Fruit fly (Drosophila melanogaster): ENCODE measurements around the gene PIG-U.

The PIG-U gene

DNA sequence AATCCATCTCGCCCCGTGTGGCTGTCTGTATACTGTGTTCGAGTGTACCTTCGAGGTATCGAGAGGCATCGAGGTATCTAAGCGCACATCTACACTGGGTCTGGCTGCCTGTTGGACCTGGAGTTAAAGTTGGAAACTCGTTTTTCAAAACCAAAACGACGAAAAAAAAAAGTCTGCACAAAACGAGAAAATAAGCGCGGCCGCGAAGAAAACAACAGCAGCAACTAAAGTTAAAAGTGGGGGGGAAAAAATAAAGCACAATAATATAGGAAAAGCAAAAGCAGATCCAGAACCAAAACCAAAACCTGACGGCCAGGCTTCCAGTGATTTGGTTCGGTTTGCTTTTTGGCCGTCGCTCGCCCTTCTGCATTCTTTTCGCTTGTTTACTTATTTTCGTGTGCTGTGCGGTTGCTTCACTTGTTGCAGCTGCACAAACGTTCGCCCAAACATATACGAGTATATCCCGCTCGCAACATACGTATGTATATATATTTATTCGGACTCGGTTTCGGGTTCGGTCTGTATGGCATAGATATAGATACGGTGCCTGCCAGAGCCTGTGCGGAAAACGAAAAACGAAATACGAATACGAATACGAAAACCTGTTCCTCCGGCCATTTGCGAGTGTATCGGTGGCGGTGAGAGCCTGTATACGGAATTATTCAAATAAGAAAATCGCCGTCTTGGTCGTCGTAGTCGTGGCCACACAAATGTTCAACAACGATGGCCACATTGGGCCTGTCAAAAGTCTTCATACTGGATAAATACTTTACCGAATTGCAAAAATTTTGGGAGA, 35.8 kb upstream of the PIG-U start (continued):
- TF ChIP-seq Hr4 (GFP tag; optimal IDR thresholded peaks at IDR 0.05) (peak; percentile 21), CG31627 (GFP tag; optimal IDR thresholded peaks at IDR 0.05) (no peak), cyc (GFP tag; optimal IDR thresholded peaks at IDR 0.05) (no peak), Met (GFP tag; optimal IDR thresholded peaks at IDR 0.05) (peak; percentile 34), CG15336 (GFP tag; IDR thresholded peaks at IDR 0.05) (peak; percentile 81), CG32006 (GFP tag; optimal IDR thresholded peaks at IDR 0.05) (no peak), esn (GFP tag; optimal IDR thresholded peaks at IDR 0.05) (peak; percentile 28), Sox14 (GFP tag; optimal IDR thresholded peaks at IDR 0.05) (peak; percentile 22), achi (GFP tag; optimal IDR thresholded peaks at IDR 0.05) (peak; percentile 65), CG16779 (tag; optimal IDR thresholded peaks at IDR 0.05) (peak; percentile 91)

DNA sequence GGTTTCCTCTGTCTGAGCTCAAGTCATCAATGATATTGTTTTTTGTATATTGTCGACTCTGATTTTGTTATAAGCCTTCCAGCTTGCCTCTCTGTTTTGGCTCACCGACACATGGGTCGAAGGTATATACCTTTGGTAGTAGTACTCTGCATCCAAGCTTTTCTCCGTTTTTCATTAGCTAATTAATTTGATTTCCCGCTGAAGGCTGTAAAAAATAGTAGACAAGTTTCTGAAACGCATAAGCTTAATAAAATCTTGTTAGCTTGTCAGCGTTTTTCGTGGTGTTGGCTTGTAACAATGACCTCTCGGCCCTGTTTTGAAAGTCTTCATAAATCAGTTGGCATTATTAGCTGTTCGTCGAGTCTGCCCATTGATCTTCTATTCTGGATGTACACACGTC, 34.1 kb upstream of the PIG-U start:
- TF ChIP-seq Ets21C (GFP tag; optimal IDR thresholded peaks at IDR 0.05), result no peak
- TF ChIP-seq Sox15 (GFP tag; optimal IDR thresholded peaks at IDR 0.05), result no peak
- no peak for TF ChIP-seq net (GFP tag; optimal IDR thresholded peaks at IDR 0.05)
- no peak for TF ChIP-seq CG8632 (GFP tag; optimal IDR thresholded peaks at IDR 0.05)
- no peak for TF ChIP-seq pdm3 (GFP tag; optimal IDR thresholded peaks at IDR 0.05)
- TF ChIP-seq CG15336 (GFP tag; IDR thresholded peaks at IDR 0.05), result no peak
- TF ChIP-seq Hr4 (GFP tag; optimal IDR thresholded peaks at IDR 0.05), result no peak
- no peak for TF ChIP-seq Eip75B (GFP tag; optimal IDR thresholded peaks at IDR 0.05)
- TF ChIP-seq CG11902 (GFP tag; optimal IDR thresholded peaks at IDR 0.05), result no peak
- TF ChIP-seq CG6276 (GFP tag; optimal IDR thresholded peaks at IDR 0.05), result no peak
- TF ChIP-seq topi (GFP tag; optimal IDR thresholded peaks at IDR 0.05), result no peak
- TF ChIP-seq fkh (GFP tag; optimal IDR thresholded peaks at IDR 0.05), result no peak
- TF ChIP-seq Sox14 (GFP tag; optimal IDR thresholded peaks at IDR 0.05), result no peak
- no peak for TF ChIP-seq CG4318 (GFP tag; optimal IDR thresholded peaks at IDR 0.05)
- TF ChIP-seq Sox102F (GFP tag; optimal IDR thresholded peaks at IDR 0.05), result no peak
- no peak for TF ChIP-seq CG6163 (GFP tag; IDR thresholded peaks at IDR 0.05)
- TF ChIP-seq Eip78C (GFP tag), result no peak
- no peak for TF ChIP-seq fd59A (GFP tag; optimal IDR thresholded peaks at IDR 0.05)

DNA sequence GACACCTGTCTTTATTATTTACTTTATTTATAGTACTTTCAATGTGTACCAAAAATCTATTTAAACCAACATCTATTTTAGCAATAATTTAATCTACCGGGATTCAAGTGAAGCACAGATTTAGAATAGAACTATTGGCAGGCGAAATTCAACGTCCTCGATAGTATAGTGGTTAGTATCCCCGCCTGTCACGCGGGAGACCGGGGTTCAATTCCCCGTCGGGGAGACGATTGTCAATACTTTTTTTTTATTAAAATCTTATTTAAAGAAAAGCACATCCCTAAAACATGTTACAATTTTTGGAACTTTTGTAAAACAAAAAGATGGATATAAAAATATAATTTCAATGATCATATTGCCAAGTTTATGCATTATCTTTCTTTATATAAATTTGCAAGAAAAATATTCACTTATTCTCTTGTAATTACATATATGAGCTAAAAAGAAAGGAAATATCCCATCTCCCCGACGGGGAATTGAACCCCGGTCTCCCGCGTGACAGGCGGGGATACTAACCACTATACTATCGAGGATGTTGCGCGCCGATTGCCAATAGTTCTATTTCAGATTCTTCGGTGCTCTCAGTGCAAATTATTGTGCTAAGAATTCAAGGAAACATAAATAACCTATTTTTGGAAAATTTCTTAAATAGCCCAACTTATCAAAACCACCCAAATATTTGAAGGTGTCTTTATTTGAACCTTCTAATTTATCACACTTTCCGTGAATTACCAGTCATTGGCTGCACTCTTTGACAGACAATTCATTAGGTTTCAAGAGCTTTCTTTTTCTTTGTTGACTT, 33.1 kb upstream of the PIG-U start, which contains the start of gene CG43796:
TSS of gene CG43796 (plus strand) at position 752 of the 802 bp plus-strand sequence.
- TF ChIP-seq salr (GFP tag; optimal IDR thresholded peaks at IDR 0.05) (no peak), Eip78C (GFP tag) (peak; percentile 50), svp (GFP tag) (peak; percentile 28)

DNA sequence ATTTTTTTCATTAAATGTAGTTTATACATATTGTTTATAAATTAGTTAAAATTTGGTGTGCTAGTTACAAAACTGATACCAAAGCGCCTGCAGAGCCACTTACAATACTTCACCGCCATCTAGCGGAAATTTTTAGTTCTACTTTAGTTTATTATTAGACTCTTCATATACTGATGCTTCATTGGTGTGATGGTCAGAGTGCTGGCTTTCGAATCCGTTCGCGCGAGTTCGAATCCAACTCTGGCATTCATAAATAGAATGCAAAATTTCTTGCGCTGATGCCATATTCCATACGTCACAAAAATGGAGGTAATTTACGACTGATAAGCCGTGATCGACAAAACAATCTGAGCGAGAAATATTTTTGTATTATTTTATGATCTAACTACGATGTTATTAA, 29.3 kb upstream of the PIG-U start:
- TF ChIP-seq Eip78C (GFP tag) (peak; percentile 65), dsx (GFP tag; optimal IDR thresholded peaks at IDR 0.05; ENCODE audit: poor library complexity, severe bottlenecking) (no peak), CG6854 (GFP tag; optimal IDR thresholded peaks at IDR 0.05) (peak; percentile 7), svp (GFP tag) (peak; percentile 71)

DNA sequence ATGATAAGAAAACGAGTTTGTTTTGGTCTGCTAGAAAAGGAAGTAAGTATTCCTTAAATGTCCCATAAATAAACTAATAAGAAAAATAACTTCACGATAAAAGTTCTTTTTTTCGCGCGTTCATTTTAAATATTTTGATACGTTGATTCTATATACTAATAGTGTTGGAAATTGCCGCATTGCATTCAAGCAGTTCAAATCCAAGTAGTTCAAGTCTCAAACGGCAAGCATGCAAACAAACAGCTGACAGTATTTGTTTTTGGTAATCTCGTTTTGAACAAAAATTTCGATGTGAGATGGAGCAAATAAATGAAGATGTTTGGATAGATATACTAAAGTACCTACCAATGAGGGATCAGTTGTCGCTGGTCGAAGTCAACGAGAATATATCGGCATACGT, 26.2 kb upstream of the PIG-U start, which contains the start of gene CG13088:
TSS of gene CG13088 (plus strand) at position 247 of the 400 bp plus-strand sequence.
- peak; percentile 98 for TF ChIP-seq fkh (GFP tag; optimal IDR thresholded peaks at IDR 0.05)
- TF ChIP-seq Smox (GFP tag; optimal IDR thresholded peaks at IDR 0.05), result peak; percentile 12
- peak; percentile 14 for TF ChIP-seq lz (GFP tag; optimal IDR thresholded peaks at IDR 0.05)
- TF ChIP-seq CG6792 (GFP tag; optimal IDR thresholded peaks at IDR 0.05), result peak; percentile 2
- no peak for TF ChIP-seq OdsH (GFP tag; optimal IDR thresholded peaks at IDR 0.05)
- no peak for TF ChIP-seq CG6854 (GFP tag; optimal IDR thresholded peaks at IDR 0.05)
- peak; percentile 24 for TF ChIP-seq cyc (GFP tag; optimal IDR thresholded peaks at IDR 0.05)

Data from whole organism, prepupa.